Fruit fly (Drosophila melanogaster) S2 (cell line): Measurements from ENCODE around the gene Jon66Cii.
A peak's percentile ranks its signal among the peaks of the same experiment; 100 is the strongest.

Source experiments
- CG8478 ChIP-seq: fragments of >200 bp; optimal IDR thresholded peaks from 2 replicates; lab custom pipeline; 2018
- CTCF ChIP-seq, 2 experiments: fragments of >200 bp; optimal IDR thresholded peaks; 2 replicates each; lab custom pipeline; 2018

Jon66Cii gene

dm6 chr3L:8393549-8393948 lies at the start of gene Jon66Cii:
TSS of gene Jon66Cii (minus strand) at chr3L:8393649.
- TF ChIP-seq CG8478 (lab: Kevin White, UChicago) (no peak), CTCF (optimal IDR thresholded peaks at IDR 0.05; lab: Kevin White, UChicago) (no peak)

dm6 chr3L:8441745-8442575 lies 48.5 kb upstream of the Jon66Cii start, which contains the start of gene Unr:
TSS of gene Unr (minus strand) at chr3L:8442381.
- TF ChIP-seq CTCF (optimal IDR thresholded peaks at IDR 0.05; lab: Kevin White, UChicago), result no peak
- TF ChIP-seq CG8478 (lab: Kevin White, UChicago), result no peak

dm6 chr3L:8440771-8441549 lies 47.5 kb upstream of the Jon66Cii start:
- TF ChIP-seq CG8478 (lab: Kevin White, UChicago) (no peak), CTCF (optimal IDR thresholded peaks at IDR 0.05; lab: Kevin White, UChicago) (no peak)

- TF ChIP-seq CG8478 (lab: Kevin White, UChicago), result no peak
- no peak for TF ChIP-seq CTCF (optimal IDR thresholded peaks at IDR 0.05; lab: Kevin White, UChicago)
Measured at dm6 chr3L:8440079-8440478, 46.6 kb upstream of the Jon66Cii start.

- TF ChIP-seq CTCF (optimal IDR thresholded peaks at IDR 0.05; lab: Kevin White, UChicago) (no peak), CG8478 (lab: Kevin White, UChicago) (no peak)
Measured at dm6 chr3L:8437583-8437982, 44.1 kb upstream of the Jon66Cii start.

- TF ChIP-seq CTCF (optimal IDR thresholded peaks at IDR 0.05; lab: Kevin White, UChicago) (peak in 1 of 2 experiments; percentile 28), CG8478 (lab: Kevin White, UChicago) (no peak)
Measured at dm6 chr3L:8424831-8425336, 31.4 kb upstream of the Jon66Cii start, which contains the start of gene Cbl. TSS of gene Cbl (plus strand) at chr3L:8424954.

dm6 chr3L:8423156-8423555 lies 29.7 kb upstream of the Jon66Cii start:
- TF ChIP-seq CG8478 (lab: Kevin White, UChicago) (no peak), CTCF (optimal IDR thresholded peaks at IDR 0.05; lab: Kevin White, UChicago) (no peak)

- TF ChIP-seq CG8478 (lab: Kevin White, UChicago), result no peak
- no peak for TF ChIP-seq CTCF (optimal IDR thresholded peaks at IDR 0.05; lab: Kevin White, UChicago)
Measured at dm6 chr3L:8421808-8422586, 28.5 kb upstream of the Jon66Cii start, which contains the start of gene CG32354. TSS of gene CG32354 (minus strand) at chr3L:8422205.

- no peak for TF ChIP-seq CG8478 (lab: Kevin White, UChicago)
- TF ChIP-seq CTCF (optimal IDR thresholded peaks at IDR 0.05; lab: Kevin White, UChicago), result no peak
Measured at dm6 chr3L:8421361-8421760, 27.9 kb upstream of the Jon66Cii start.

- no peak for TF ChIP-seq CTCF (optimal IDR thresholded peaks at IDR 0.05; lab: Kevin White, UChicago)
- TF ChIP-seq CG8478 (lab: Kevin White, UChicago), result no peak
Measured at dm6 chr3L:8419622-8420176, 26.2 kb upstream of the Jon66Cii start.

- TF ChIP-seq CTCF (optimal IDR thresholded peaks at IDR 0.05; lab: Kevin White, UChicago) (no peak), CG8478 (lab: Kevin White, UChicago) (no peak)
Measured at dm6 chr3L:8418984-8419383, 25.5 kb upstream of the Jon66Cii start.

dm6 chr3L:8412725-8413124 lies 19.3 kb upstream of the Jon66Cii start, which contains the start of the genes Oseg1 and mtrm:
TSS of gene Oseg1 (minus strand) at chr3L:8412825.
TSS of gene mtrm (plus strand) at chr3L:8413012.
- TF ChIP-seq CTCF (optimal IDR thresholded peaks at IDR 0.05; lab: Kevin White, UChicago) (no peak), CG8478 (lab: Kevin White, UChicago) (no peak)

dm6 chr3L:8411439-8411897 lies 18.0 kb upstream of the Jon66Cii start, which contains the start of gene Exo70:
TSS of gene Exo70 (plus strand) at chr3L:8411851.
- no peak for TF ChIP-seq CG8478 (lab: Kevin White, UChicago)
- no peak for TF ChIP-seq CTCF (optimal IDR thresholded peaks at IDR 0.05; lab: Kevin White, UChicago)
